Worm (Caenorhabditis elegans): ENCODE results near the gene noah-2.

noah-2 gene

ce11 chrIV:14070992-14071289 lies 20.1 kb upstream of the noah-2 start (continued):
- TF ChIP-seq aha-1 (tag; optimal IDR thresholded peaks at IDR 0.05) (no peak), snu-23 (GFP tag; optimal IDR thresholded peaks at IDR 0.05) (peak; percentile 93), fos-1 (tag; optimal IDR thresholded peaks at IDR 0.05) (peak; percentile 85), fkh-8 (tag; optimal IDR thresholded peaks at IDR 0.05) (peak; percentile 92), lsy-2 (tag; optimal IDR thresholded peaks at IDR 0.05) (peak; percentile 91 to 96), lin-39 (tag; optimal IDR thresholded peaks at IDR 0.05) (peak; percentile 54), fkh-10 (GFP tag; optimal IDR thresholded peaks at IDR 0.05) (peak; percentile 12), ceh-82 (tag; optimal IDR thresholded peaks at IDR 0.05) (peak; percentile 86 to 95 (median 90)), irx-1 (tag; optimal IDR thresholded peaks at IDR 0.05) (peak; percentile 38), nhr-28 (tag; optimal IDR thresholded peaks at IDR 0.05) (no peak), alr-1 (tag; optimal IDR thresholded peaks at IDR 0.05; ENCODE audit: borderline replicate concordance) (no peak), unc-130 (tag; optimal IDR thresholded peaks at IDR 0.05) (peak; percentile 65), grh-1 (GFP tag; IDR thresholded peaks at IDR 0.05) (peak; percentile 75), F16B12.6 (tag; optimal IDR thresholded peaks at IDR 0.05) (peak; percentile 51)

ce11 chrIV:14071466-14071865 lies 19.6 kb upstream of the noah-2 start, which contains the start of gene ccar-1:
Gene ccar-1, plus strand, starts transcription at chrIV:14071548.
- TF ChIP-seq ceh-63 (GFP tag; optimal IDR thresholded peaks at IDR 0.05) (peak; percentile 60), nhr-19 (GFP tag; conservative IDR thresholded peaks at IDR 0.05) (0 out of 2 replicates have a peak, but pooled peaks have one; percentile 9), xbp-1 (tag; optimal IDR thresholded peaks at IDR 0.05) (no peak)

ce11 chrIV:14072011-14072649 lies 18.9 kb upstream of the noah-2 start:
- TF ChIP-seq elt-2 (tag; optimal IDR thresholded peaks at IDR 0.05) (no peak), fkh-4 (tag; optimal IDR thresholded peaks at IDR 0.05; ENCODE audit: borderline replicate concordance) (no peak), sox-4 (tag; optimal IDR thresholded peaks at IDR 0.05) (no peak), egl-13 (tag; optimal IDR thresholded peaks at IDR 0.05) (no peak), mdl-1 (tag; optimal IDR thresholded peaks at IDR 0.05) (no peak), snpc-4 (tag; optimal IDR thresholded peaks at IDR 0.05) (no peak), unc-62 (GFP tag; optimal IDR thresholded peaks at IDR 0.05) (no peak), pax-3 (tag; optimal IDR thresholded peaks at IDR 0.05) (no peak), elt-3 (tag; optimal IDR thresholded peaks at IDR 0.05) (no peak), unc-130 (tag; optimal IDR thresholded peaks at IDR 0.05) (no peak), efl-3 (GFP tag; optimal IDR thresholded peaks at IDR 0.05) (no peak), ceh-88 (GFP tag; IDR thresholded peaks at IDR 0.05) (no peak), mab-9 (GFP tag; IDR thresholded peaks at IDR 0.05) (no peak), jun-1 (tag; optimal IDR thresholded peaks at IDR 0.05) (no peak), hpl-2 (GFP tag; optimal IDR thresholded peaks at IDR 0.05) (no peak)

- TF ChIP-seq fkh-4 (tag; optimal IDR thresholded peaks at IDR 0.05; ENCODE audit: borderline replicate concordance) (no peak), nhr-90 (tag; optimal IDR thresholded peaks at IDR 0.05; ENCODE audit: poor library complexity) (no peak), nhr-84 (tag; optimal IDR thresholded peaks at IDR 0.05) (no peak), unc-86 (tag; optimal IDR thresholded peaks at IDR 0.05) (no peak), efl-1 (optimal IDR thresholded peaks at IDR 0.05) (no peak), efl-1 (GFP tag; optimal IDR thresholded peaks at IDR 0.05 in 1 of 2) (peak in 1 of 2 experiments; percentile 73), nhr-12 (tag; optimal IDR thresholded peaks at IDR 0.05) (no peak), C04F5.9 (tag; optimal IDR thresholded peaks at IDR 0.05) (no peak), ceh-82 (tag; optimal IDR thresholded peaks at IDR 0.05) (no peak), rnt-1 (tag; optimal IDR thresholded peaks at IDR 0.05) (no peak)
These were observed 16.6 kb upstream of the noah-2 start for ce11 chrIV:14074456-14074855.
